Fruit fly (Drosophila melanogaster) whole organism, prepupa: ENCODE results near the gene PIG-F.

ENCODE experiments used
- CG6808 ChIP-seq: fragments of 200-800 bp; sonication (Bioruptor generic); optimal IDR thresholded peaks from 3 replicates; lab custom pipeline; 2017; ENCODE audit warnings: missing biosample characterization, missing genetic modification characterization, mild to moderate bottlenecking, moderate library complexity, missing genetic modification reagents
- svp ChIP-seq: fragments of 200-800 bp; sonication (Bioruptor generic); peaks from one replicate; lab custom pipeline; 2016; ENCODE audit warnings: missing biosample characterization, missing genetic modification characterization

- no peak for TF ChIP-seq svp (GFP tag; lab: Kevin White, UChicago)
- TF ChIP-seq CG6808 (GFP tag; lab: Kevin White, UChicago), result no peak
Observed at dm6 chr3L:19563014-19563413, 49.2 kb upstream of the PIG-F start.
